Fruit fly (Drosophila melanogaster) whole organism, adult: ENCODE measurements around the gene Mpv17.

Source experiments
- CG11617 ChIP-seq: fragments of 200-800 bp; sonication (Bioruptor generic); optimal IDR thresholded peaks from 2 replicates; lab custom pipeline; 2017; ENCODE audit warnings: mild to moderate bottlenecking, missing biosample characterization, missing genetic modification reagents, missing genetic modification characterization
- CG12768 ChIP-seq: fragments of 200-800 bp; sonication (Bioruptor generic); optimal IDR thresholded peaks from 2 replicates; lab custom pipeline; 2017; ENCODE audit warnings: missing biosample characterization, missing genetic modification characterization, mild to moderate bottlenecking, moderate library complexity, missing genetic modification reagents
- CG1620 ChIP-seq: fragments of 200-800 bp; sonication (Bioruptor generic); optimal IDR thresholded peaks from 2 replicates; lab custom pipeline; 2016; ENCODE audit warnings: missing biosample characterization, missing genetic modification characterization
- CG5204 ChIP-seq: fragments of 200-800 bp; sonication (Bioruptor generic); optimal IDR thresholded peaks from 2 replicates; lab custom pipeline; 2016; ENCODE audit warnings: missing biosample characterization, missing genetic modification characterization
- CG7045 ChIP-seq: fragments of 200-800 bp; sonication (Bioruptor generic); optimal IDR thresholded peaks from 2 replicates; lab custom pipeline; 2017; ENCODE audit warnings: missing biosample characterization, mild to moderate bottlenecking, missing genetic modification characterization
- CG7101 ChIP-seq: fragments of 200-800 bp; sonication (Bioruptor generic); optimal IDR thresholded peaks from 2 replicates; lab custom pipeline; 2018; ENCODE audit warnings: missing biosample characterization, mild to moderate bottlenecking, missing genetic modification characterization, moderate library complexity
- Clk ChIP-seq: fragments of 200-800 bp; sonication (Bioruptor generic); optimal IDR thresholded peaks from 2 replicates; lab custom pipeline; 2017; ENCODE audit warnings: missing biosample characterization, missing genetic modification characterization
- Crg-1 ChIP-seq: fragments of 200-800 bp; sonication (Bioruptor generic); optimal IDR thresholded peaks from 2 replicates; lab custom pipeline; 2016; ENCODE audit warnings: missing biosample characterization, missing genetic modification characterization
- bab1 ChIP-seq: fragments of 200-800 bp; sonication (Bioruptor generic); optimal IDR thresholded peaks from 3 replicates; lab custom pipeline; 2019; ENCODE audit warnings: missing biosample characterization, mild to moderate bottlenecking, missing genetic modification characterization, moderate library complexity
- cic ChIP-seq: fragments of 200-800 bp; sonication (Bioruptor generic); optimal IDR thresholded peaks from 2 replicates; lab custom pipeline; 2017; ENCODE audit warnings: missing biosample characterization, mild to moderate bottlenecking, missing genetic modification characterization, moderate library complexity
- kay ChIP-seq: fragments of 200-800 bp; sonication (Bioruptor generic); peaks from one replicate; lab custom pipeline; 2016; ENCODE audit warnings: missing biosample characterization, missing genetic modification characterization, borderline replicate concordance
- toe ChIP-seq: fragments of 200-800 bp; sonication (Bioruptor generic); optimal IDR thresholded peaks from 2 replicates; lab custom pipeline; 2016; ENCODE audit warnings: missing biosample characterization, missing genetic modification characterization

dm6 chr4:1050422-1050821 is 21.3 kb upstream of the Mpv17 start:
- no peak for TF ChIP-seq bab1 (GFP tag; lab: Kevin White, UChicago)
- no peak for TF ChIP-seq cic (GFP tag; lab: Kevin White, UChicago)
- no peak for TF ChIP-seq CG12768
- TF ChIP-seq CG1620 (GFP tag; lab: Kevin White, UChicago) = no peak
- no peak for TF ChIP-seq Clk
- TF ChIP-seq Crg-1 (GFP tag; lab: Kevin White, UChicago) = no peak
- no peak for TF ChIP-seq CG7045
- no peak for TF ChIP-seq CG11617 (GFP tag; lab: Kevin White, UChicago)
- no peak for TF ChIP-seq toe (GFP tag; lab: Kevin White, UChicago)
- no peak for TF ChIP-seq CG7101 (tag; lab: Kevin White, UChicago)
- TF ChIP-seq CG5204 (GFP tag; lab: Kevin White, UChicago) = no peak
- TF ChIP-seq kay = peak; percentile 95
